Fruit fly (Drosophila melanogaster) whole organism, prepupa: ENCODE measurements around the gene PNKP.
A peak's percentile ranks its signal among the peaks of the same experiment; 100 is the strongest.

Source experiments
- CG10631 ChIP-seq: fragments of 200-800 bp; sonication (Bioruptor generic); optimal IDR thresholded peaks from 2 replicates; lab custom pipeline; 2016; ENCODE audit warnings: missing biosample characterization, missing genetic modification characterization
- CG11762 ChIP-seq: fragments of 200-800 bp; sonication (Bioruptor generic); optimal IDR thresholded peaks from 3 replicates; lab custom pipeline; 2016; ENCODE audit warnings: missing biosample characterization, missing genetic modification characterization; ENCODE audit not compliant: insufficient read depth
- CG11902 ChIP-seq: fragments of 200-800 bp; sonication (Bioruptor generic); optimal IDR thresholded peaks from 3 replicates; lab custom pipeline; 2016; ENCODE audit warnings: missing biosample characterization, missing genetic modification characterization
- CG15336 ChIP-seq: fragments of 200-800 bp; sonication (Bioruptor generic); IDR thresholded peaks from 2 replicates; pipeline ENCODE4 v1.3.6; 2022; ENCODE audit warnings: missing biosample characterization, missing genetic modification characterization
- CG1621 ChIP-seq: fragments of 200-800 bp; sonication (Bioruptor generic); optimal IDR thresholded peaks from 3 replicates; lab custom pipeline; 2018; ENCODE audit warnings: missing biosample characterization, mild to moderate bottlenecking, missing genetic modification characterization
- CG16779 ChIP-seq: fragments of 200-800 bp; sonication (Bioruptor generic); optimal IDR thresholded peaks from 3 replicates; lab custom pipeline; 2017; ENCODE audit warnings: missing biosample characterization, mild to moderate bottlenecking, missing genetic modification characterization
- CG31627 ChIP-seq: fragments of 200-800 bp; sonication (Bioruptor generic); optimal IDR thresholded peaks from 3 replicates; lab custom pipeline; 2016; ENCODE audit warnings: missing biosample characterization, missing genetic modification characterization
- CG34406 ChIP-seq: fragments of 200-800 bp; sonication (Bioruptor generic); optimal IDR thresholded peaks from 3 replicates; lab custom pipeline; 2016; ENCODE audit warnings: missing biosample characterization, missing genetic modification characterization
- CG3919 ChIP-seq: fragments of 200-800 bp; sonication (Bioruptor generic); optimal IDR thresholded peaks from 3 replicates; lab custom pipeline; 2016; ENCODE audit warnings: missing biosample characterization, missing genetic modification characterization
- CG6163 ChIP-seq: fragments of 200-800 bp; sonication (Bioruptor generic); IDR thresholded peaks from 3 replicates; pipeline ENCODE4 v1.3.6; 2022; ENCODE audit warnings: missing biosample characterization, missing genetic modification characterization
- CG6276 ChIP-seq: fragments of 200-800 bp; sonication (Bioruptor generic); optimal IDR thresholded peaks from 2 replicates; lab custom pipeline; 2017; ENCODE audit warnings: missing biosample characterization, mild to moderate bottlenecking, missing genetic modification characterization
- CG6792 ChIP-seq: fragments of 200-800 bp; sonication (Bioruptor generic); optimal IDR thresholded peaks from 3 replicates; lab custom pipeline; 2016; ENCODE audit warnings: missing biosample characterization, missing genetic modification characterization
- CG6808 ChIP-seq: fragments of 200-800 bp; sonication (Bioruptor generic); optimal IDR thresholded peaks from 3 replicates; lab custom pipeline; 2017; ENCODE audit warnings: missing biosample characterization, missing genetic modification characterization, mild to moderate bottlenecking, moderate library complexity, missing genetic modification reagents
- CG6854 ChIP-seq: fragments of 200-800 bp; sonication (Bioruptor generic); optimal IDR thresholded peaks from 2 replicates; lab custom pipeline; 2017; ENCODE audit warnings: missing biosample characterization, mild to moderate bottlenecking, missing genetic modification characterization
- CG7368 ChIP-seq: fragments of 200-800 bp; sonication (Bioruptor generic); optimal IDR thresholded peaks from 3 replicates; lab custom pipeline; 2016; ENCODE audit warnings: missing biosample characterization, missing genetic modification characterization
- CG8319 ChIP-seq: fragments of 200-800 bp; sonication (Bioruptor generic); optimal IDR thresholded peaks from 3 replicates; lab custom pipeline; 2016; ENCODE audit warnings: missing biosample characterization, missing genetic modification characterization
- CG8632 ChIP-seq: fragments of 200-800 bp; sonication (Bioruptor generic); optimal IDR thresholded peaks from 3 replicates; lab custom pipeline; 2016; ENCODE audit warnings: missing biosample characterization, missing genetic modification characterization
- CG9139 ChIP-seq: fragments of 200-800 bp; sonication (Bioruptor generic); optimal IDR thresholded peaks from 3 replicates; lab custom pipeline; 2017; ENCODE audit warnings: missing biosample characterization, mild to moderate bottlenecking, missing genetic modification characterization
- Eip75B ChIP-seq: fragments of 200-800 bp; sonication (Bioruptor generic); optimal IDR thresholded peaks from 3 replicates; lab custom pipeline; 2016; ENCODE audit warnings: missing biosample characterization, missing genetic modification characterization
- Eip78C ChIP-seq: fragments of 200-800 bp; sonication (Bioruptor generic); peaks from one replicate; lab custom pipeline; 2016; ENCODE audit warnings: missing biosample characterization, missing genetic modification characterization
- Eip93F ChIP-seq: fragments of 200-800 bp; sonication (Bioruptor generic); optimal IDR thresholded peaks from 2 replicates; lab custom pipeline; 2016; ENCODE audit warnings: missing biosample characterization, mild to moderate bottlenecking, missing genetic modification characterization
- Ets96B ChIP-seq: fragments of 200-800 bp; optimal IDR thresholded peaks from 2 replicates; lab custom pipeline; 2019; ENCODE audit warnings: missing biosample characterization, mild to moderate bottlenecking, missing genetic modification characterization, moderate library complexity
- Gug ChIP-seq: fragments of 200-800 bp; sonication (Bioruptor generic); IDR thresholded peaks from 2 replicates; pipeline ENCODE4 v1.3.6; 2022; ENCODE audit warnings: missing biosample characterization, missing genetic modification characterization
- Hr38 ChIP-seq: sonication (Bioruptor generic); optimal IDR thresholded peaks from 2 replicates; lab custom pipeline; 2016; ENCODE audit warnings: missing biosample characterization, missing genetic modification characterization
- Hr39 ChIP-seq: fragments of 200-800 bp; sonication (Bioruptor generic); optimal IDR thresholded peaks from 2 replicates; lab custom pipeline; 2016; ENCODE audit warnings: missing biosample characterization, missing genetic modification characterization
- Hr4 ChIP-seq: fragments of 200-800 bp; sonication (Bioruptor generic); optimal IDR thresholded peaks from 3 replicates; lab custom pipeline; 2016; ENCODE audit warnings: missing biosample characterization, missing genetic modification characterization
- Lpt ChIP-seq: fragments of 200-800 bp; sonication (Bioruptor generic); optimal IDR thresholded peaks from 3 replicates; lab custom pipeline; 2016; ENCODE audit warnings: missing biosample characterization, missing genetic modification characterization
- OdsH ChIP-seq: fragments of 200-800 bp; sonication (Bioruptor generic); optimal IDR thresholded peaks from 3 replicates; lab custom pipeline; 2016; ENCODE audit warnings: missing biosample characterization, missing genetic modification characterization
- Smox ChIP-seq: fragments of 200-800 bp; sonication (Bioruptor generic); optimal IDR thresholded peaks from 3 replicates; lab custom pipeline; 2016; ENCODE audit warnings: missing biosample characterization, missing genetic modification characterization
- Sox14 ChIP-seq: fragments of 200-800 bp; sonication (Bioruptor generic); optimal IDR thresholded peaks from 3 replicates; lab custom pipeline; 2016; ENCODE audit warnings: missing biosample characterization, missing genetic modification characterization
- Sox15 ChIP-seq: fragments of 200-800 bp; sonication (Bioruptor generic); optimal IDR thresholded peaks from 3 replicates; lab custom pipeline; 2016; ENCODE audit warnings: missing biosample characterization, missing genetic modification characterization
- achi ChIP-seq: fragments of 200-800 bp; sonication (Bioruptor generic); optimal IDR thresholded peaks from 3 replicates; lab custom pipeline; 2016; ENCODE audit warnings: missing biosample characterization, missing genetic modification characterization
- acj6 ChIP-seq: fragments of 200-800 bp; sonication (Bioruptor generic); optimal IDR thresholded peaks from 3 replicates; lab custom pipeline; 2016; ENCODE audit warnings: missing biosample characterization, missing genetic modification characterization
- cyc ChIP-seq: fragments of 200-800 bp; sonication (Bioruptor generic); optimal IDR thresholded peaks from 3 replicates; lab custom pipeline; 2016; ENCODE audit warnings: missing biosample characterization, missing genetic modification characterization
- dac ChIP-seq: fragments of 200-800 bp; sonication (Bioruptor generic); optimal IDR thresholded peaks from 2 replicates; lab custom pipeline; 2017; ENCODE audit warnings: missing biosample characterization, mild to moderate bottlenecking, missing genetic modification characterization
- dsx ChIP-seq: fragments of 200-800 bp; optimal IDR thresholded peaks from 3 replicates; lab custom pipeline; 2019; ENCODE audit warnings: missing biosample characterization, mild to moderate bottlenecking, missing genetic modification characterization, moderate library complexity; ENCODE audit not compliant: poor library complexity, severe bottlenecking
- eg ChIP-seq: fragments of 200-800 bp; sonication (Bioruptor generic); IDR thresholded peaks from 3 replicates; pipeline ENCODE4 v1.3.6; 2022; ENCODE audit warnings: missing biosample characterization, missing genetic modification characterization
- fd59A ChIP-seq: fragments of 200-800 bp; sonication (Bioruptor generic); optimal IDR thresholded peaks from 2 replicates; lab custom pipeline; 2017; ENCODE audit warnings: missing biosample characterization, mild to moderate bottlenecking, missing genetic modification characterization, missing genetic modification reagents
- fd85E ChIP-seq: fragments of 200-800 bp; sonication (Bioruptor generic); optimal IDR thresholded peaks from 3 replicates; lab custom pipeline; 2016; ENCODE audit warnings: missing biosample characterization, missing genetic modification characterization
- fkh ChIP-seq: fragments of 200-800 bp; sonication (Bioruptor generic); optimal IDR thresholded peaks from 3 replicates; lab custom pipeline; 2017; ENCODE audit warnings: missing biosample characterization, mild to moderate bottlenecking, missing genetic modification characterization, moderate library complexity
- net ChIP-seq: fragments of 200-800 bp; sonication (Bioruptor generic); optimal IDR thresholded peaks from 3 replicates; lab custom pipeline; 2016; ENCODE audit warnings: missing biosample characterization, missing genetic modification characterization
- pdm3 ChIP-seq: fragments of 200-800 bp; sonication (Bioruptor generic); optimal IDR thresholded peaks from 3 replicates; lab custom pipeline; 2016; ENCODE audit warnings: missing biosample characterization, missing genetic modification characterization
- salr ChIP-seq, 2 experiments: fragments of 200-800 bp; sonication (Bioruptor generic); optimal IDR thresholded peaks; 3 replicates each; lab custom pipeline; 2016 to 2018; ENCODE audit warnings: missing biosample characterization in 2 of 2, missing genetic modification characterization in 2 of 2, mild to moderate bottlenecking in 1 of 2
- spab ChIP-seq: fragments of 200-800 bp; sonication (Bioruptor generic); optimal IDR thresholded peaks from 2 replicates; lab custom pipeline; 2017; ENCODE audit warnings: missing biosample characterization, mild to moderate bottlenecking, missing genetic modification characterization, missing genetic modification reagents
- ss ChIP-seq, 2 experiments: fragments of 200-800 bp; sonication (Bioruptor generic); optimal IDR thresholded peaks; 2 replicates in 1 of 2; 3 replicates in 1 of 2; lab custom pipeline; 2017 to 2018; ENCODE audit warnings: mild to moderate bottlenecking in 2 of 2, missing biosample characterization in 2 of 2, missing genetic modification characterization in 2 of 2, moderate library complexity in 1 of 2
- svp ChIP-seq: fragments of 200-800 bp; sonication (Bioruptor generic); peaks from one replicate; lab custom pipeline; 2016; ENCODE audit warnings: missing biosample characterization, missing genetic modification characterization
- topi ChIP-seq: fragments of 200-800 bp; sonication (Bioruptor generic); optimal IDR thresholded peaks from 3 replicates; lab custom pipeline; 2016; ENCODE audit warnings: missing biosample characterization, missing genetic modification characterization

The PNKP gene

dm6 chr3R:8355579-8355978 is 12.3 kb upstream of the PNKP start (continued):
- TF ChIP-seq Eip93F (GFP tag; lab: Kevin White, UChicago) (no peak), achi (peak; percentile 87), Sox15 (GFP tag; lab: Kevin White, UChicago) (peak; percentile 86), cyc (peak; percentile 79), OdsH (peak; percentile 90), acj6 (peak; percentile 90), Hr39 (peak; percentile 83), pdm3 (GFP tag; lab: Kevin White, UChicago) (peak; percentile 87), fd85E (GFP tag; lab: Kevin White, UChicago) (peak; percentile 48), CG16779 (tag; lab: Kevin White, UChicago) (peak; percentile 71), CG31627 (GFP tag; lab: Kevin White, UChicago) (peak; percentile 75), CG3919 (GFP tag; lab: Kevin White, UChicago) (peak; percentile 92), fkh (peak; percentile 76), CG6854 (peak; percentile 28), Sox14 (GFP tag; lab: Kevin White, UChicago) (peak; percentile 88)
- TF ChIP-seq, all 60 proteins: peak for 57

- TF ChIP-seq CG10631 (GFP tag; lab: Kevin White, UChicago) (peak; percentile 79), Eip93F (GFP tag; lab: Kevin White, UChicago) (no peak), dsx (peak; percentile 70), topi (GFP tag; lab: Kevin White, UChicago) (peak; percentile 73), CG3919 (GFP tag; lab: Kevin White, UChicago) (peak; percentile 86), achi (peak; percentile 88), fd85E (GFP tag; lab: Kevin White, UChicago) (peak; percentile 74), cyc (peak; percentile 69), Ets96B (tag; lab: Kevin White, UChicago) (peak; percentile 72), acj6 (peak; percentile 89), Eip75B (GFP tag; lab: Kevin White, UChicago) (peak; percentile 86), CG8319 (GFP tag; lab: Kevin White, UChicago) (peak; percentile 90), CG1621 (tag; lab: Kevin White, UChicago) (peak; percentile 41), CG16779 (tag; lab: Kevin White, UChicago) (peak; percentile 82), Smox (GFP tag; lab: Kevin White, UChicago) (peak; percentile 7), OdsH (peak; percentile 95), net (GFP tag; lab: Kevin White, UChicago) (peak; percentile 95), ss (GFP tag; optimal IDR thresholded peaks at IDR 0.05; lab: Kevin White, UChicago) (peak; percentile 16 to 68), Hr39 (peak; percentile 65), Sox15 (GFP tag; lab: Kevin White, UChicago) (peak; percentile 92), eg (peak; percentile 95), CG6792 (GFP tag; lab: Kevin White, UChicago) (peak; percentile 81), salr (GFP tag; optimal IDR thresholded peaks at IDR 0.05; lab: Kevin White, UChicago) (peak; percentile 56 to 60), CG31627 (GFP tag; lab: Kevin White, UChicago) (peak; percentile 69), CG15336 (GFP tag; lab: Robert Waterston, UW) (peak; percentile 97), Eip78C (GFP tag; lab: Kevin White, UChicago) (peak; percentile 99), CG6276 (peak; percentile 93), Gug (GFP tag; lab: Robert Waterston, UW) (peak; percentile 92), fkh (no peak), Sox14 (GFP tag; lab: Kevin White, UChicago) (peak; percentile 71), CG6163 (GFP tag; lab: Robert Waterston, UW) (peak; percentile 91), CG11762 (GFP tag; lab: Kevin White, UChicago) (peak; percentile 93), fd59A (GFP tag; lab: Kevin White, UChicago) (peak; percentile 46), spab (GFP tag; lab: Kevin White, UChicago) (peak; percentile 42), CG6808 (peak; percentile 68), CG7368 (peak; percentile 89), pdm3 (GFP tag; lab: Kevin White, UChicago) (peak; percentile 95), dac (peak; percentile 90), CG34406 (peak; percentile 87), CG11902 (GFP tag; lab: Kevin White, UChicago) (peak; percentile 89), Lpt (GFP tag; lab: Kevin White, UChicago) (peak; percentile 89), svp (GFP tag; lab: Kevin White, UChicago) (no peak), CG9139 (GFP tag; lab: Kevin White, UChicago) (no peak), Hr4 (peak; percentile 97), CG6854 (no peak), Hr38 (peak; percentile 27), CG8632 (GFP tag; lab: Kevin White, UChicago) (peak; percentile 84)
Observed at dm6 chr3R:8354969-8355368, 11.7 kb upstream of the PNKP start.
